Worm (Caenorhabditis elegans): ENCODE results near the gene nhr-239.

The nhr-239 gene

DNA sequence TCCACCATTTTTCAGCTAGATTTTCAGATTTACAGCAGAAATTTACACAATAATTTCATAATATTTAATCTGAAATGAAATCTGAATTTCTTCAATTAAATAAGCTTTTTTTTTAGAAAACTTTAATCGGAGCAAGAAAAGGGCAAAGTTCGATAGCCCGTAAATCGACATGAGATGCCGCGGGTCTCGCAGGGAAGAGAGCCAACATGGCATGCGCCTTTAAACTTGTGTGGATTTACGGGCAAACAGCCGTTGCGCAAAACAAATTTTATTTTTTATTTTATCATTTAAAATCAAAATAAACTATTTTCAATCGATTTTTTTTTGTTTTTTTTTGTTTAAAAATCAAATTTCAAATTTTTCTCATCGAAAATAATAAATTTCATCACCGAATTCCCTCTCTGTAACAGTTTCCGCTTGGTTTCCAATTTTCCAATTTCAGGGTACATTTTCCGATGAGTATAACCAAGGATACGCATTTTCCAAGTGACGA is 32.8 kb upstream of the nhr-239 start, which contains the start of the genes Y54F10AM.15, rbc-2 and ndua-8 (continued):
- TF ChIP-seq aly-2 (tag; optimal IDR thresholded peaks at IDR 0.05), result no peak
- TF ChIP-seq gmeb-1 (tag; optimal IDR thresholded peaks at IDR 0.05), result peak; percentile 91

DNA sequence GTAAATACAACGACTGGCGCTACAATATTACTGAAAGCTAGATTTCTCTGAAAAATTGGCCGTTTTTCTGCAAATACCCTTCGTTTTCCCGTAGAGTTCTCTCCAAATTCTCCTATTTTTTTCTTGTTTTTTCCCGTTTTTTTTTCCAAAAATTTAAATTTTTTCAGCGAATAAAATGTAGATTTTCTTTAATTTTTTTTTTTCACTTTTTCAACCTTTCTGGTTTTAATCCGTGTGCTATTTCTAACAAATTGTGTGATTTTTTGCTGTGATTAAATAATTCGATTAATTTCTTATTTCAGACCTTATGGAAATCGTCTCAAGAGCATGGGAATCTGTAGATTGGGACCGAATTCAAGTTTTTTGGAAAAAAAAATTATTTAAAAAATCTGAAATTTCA is 31.2 kb upstream of the nhr-239 start, which contains the start of gene cone-1:
Gene cone-1 (plus strand): TSS at position 301 of the 400 bp plus-strand sequence.
- TF ChIP-seq C34F6.9 (tag; optimal IDR thresholded peaks at IDR 0.05) (no peak), peb-1 (tag; optimal IDR thresholded peaks at IDR 0.05) (no peak), mbf-1 (tag; optimal IDR thresholded peaks at IDR 0.05) (no peak), snpc-4 (tag; optimal IDR thresholded peaks at IDR 0.05) (no peak), ztf-1 (GFP tag; conservative IDR thresholded peaks at IDR 0.05) (no peak), nhr-6 (tag; optimal IDR thresholded peaks at IDR 0.05) (no peak), R02D3.7 (tag; optimal IDR thresholded peaks at IDR 0.05) (no peak), zag-1 (tag; optimal IDR thresholded peaks at IDR 0.05) (no peak), skn-1 (tag; optimal IDR thresholded peaks at IDR 0.05) (no peak), lsy-2 (tag; optimal IDR thresholded peaks at IDR 0.05) (no peak), nhr-10 (tag; optimal IDR thresholded peaks at IDR 0.05) (no peak), dmd-4 (tag; optimal IDR thresholded peaks at IDR 0.05) (no peak), F13H6.1 (tag; optimal IDR thresholded peaks at IDR 0.05) (no peak), sma-9 (GFP tag; optimal IDR thresholded peaks at IDR 0.05) (no peak), sma-9 (tag; optimal IDR thresholded peaks at IDR 0.05) (no peak), aly-2 (tag; optimal IDR thresholded peaks at IDR 0.05) (no peak), sma-3 (GFP tag; optimal IDR thresholded peaks at IDR 0.05) (no peak), sem-4 (tag; optimal IDR thresholded peaks at IDR 0.05) (no peak)

DNA sequence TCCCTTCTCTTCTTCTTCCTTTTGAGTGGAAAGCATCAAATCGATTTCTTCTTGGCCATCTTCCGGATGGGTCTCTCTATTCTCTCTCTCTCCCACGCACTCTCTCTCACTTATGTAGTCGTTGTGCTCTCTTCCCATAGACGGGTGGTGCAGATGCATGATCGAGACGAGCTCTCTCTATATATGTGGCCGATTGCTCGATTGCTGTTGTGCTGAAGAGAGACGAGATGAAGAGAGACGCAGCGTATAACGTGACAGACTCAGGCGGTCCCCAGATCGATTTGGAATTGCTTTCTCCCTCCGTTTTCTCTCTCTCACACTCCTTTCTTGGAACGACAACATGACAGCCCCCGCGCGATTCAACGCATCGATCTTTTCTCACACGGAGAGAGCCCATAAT is 28.8 kb upstream of the nhr-239 start:
- TF ChIP-seq dmd-4 (tag; optimal IDR thresholded peaks at IDR 0.05) (no peak), lin-11 (tag; optimal IDR thresholded peaks at IDR 0.05) (peak; percentile 73), unc-62 (GFP tag; optimal IDR thresholded peaks at IDR 0.05) (no peak), alr-1 (tag; optimal IDR thresholded peaks at IDR 0.05) (no peak), nhr-6 (tag; optimal IDR thresholded peaks at IDR 0.05) (no peak), C34F6.9 (tag; optimal IDR thresholded peaks at IDR 0.05) (peak; percentile 87), skn-1 (tag; optimal IDR thresholded peaks at IDR 0.05) (no peak), nhr-129 (tag; optimal IDR thresholded peaks at IDR 0.05) (peak; percentile 61), sma-3 (GFP tag; optimal IDR thresholded peaks at IDR 0.05) (no peak), elt-1 (tag; optimal IDR thresholded peaks at IDR 0.05) (no peak), lsy-2 (tag; optimal IDR thresholded peaks at IDR 0.05) (peak in 1 of 2 experiments; percentile 54), nhr-77 (tag; optimal IDR thresholded peaks at IDR 0.05) (no peak), blmp-1 (tag; optimal IDR thresholded peaks at IDR 0.05; ENCODE audit: insufficient read depth) (no peak), mbf-1 (tag; optimal IDR thresholded peaks at IDR 0.05) (no peak), zag-1 (tag; optimal IDR thresholded peaks at IDR 0.05) (peak; percentile 69), unc-39 (tag; optimal IDR thresholded peaks at IDR 0.05) (no peak), crh-2 (tag; optimal IDR thresholded peaks at IDR 0.05) (peak; percentile 43), ztf-4 (tag; optimal IDR thresholded peaks at IDR 0.05) (no peak), nhr-237 (tag; optimal IDR thresholded peaks at IDR 0.05) (no peak), Y55F3AM.14 (GFP tag; optimal IDR thresholded peaks at IDR 0.05) (no peak), ZK546.5 (tag; optimal IDR thresholded peaks at IDR 0.05) (no peak), mdl-1 (tag; optimal IDR thresholded peaks at IDR 0.05) (peak in 1 of 2 experiments; percentile 41), snpc-4 (tag; optimal IDR thresholded peaks at IDR 0.05) (no peak), lin-13 (GFP tag; optimal IDR thresholded peaks at IDR 0.05) (peak; percentile 48), nhr-10 (tag; optimal IDR thresholded peaks at IDR 0.05) (no peak), nhr-23 (tag; optimal IDR thresholded peaks at IDR 0.05) (no peak), aly-2 (tag; optimal IDR thresholded peaks at IDR 0.05) (no peak), fos-1 (tag; optimal IDR thresholded peaks at IDR 0.05) (no peak), sma-9 (GFP tag; optimal IDR thresholded peaks at IDR 0.05) (no peak), sma-9 (tag; optimal IDR thresholded peaks at IDR 0.05) (no peak), peb-1 (tag; optimal IDR thresholded peaks at IDR 0.05) (no peak), mab-5 (tag; optimal IDR thresholded peaks at IDR 0.05) (peak; percentile 54), nhr-11 (tag; optimal IDR thresholded peaks at IDR 0.05) (no peak), ama-1 (optimal IDR thresholded peaks at IDR 0.05) (no peak), ceh-82 (tag; optimal IDR thresholded peaks at IDR 0.05) (no peak), unc-55 (GFP tag; optimal IDR thresholded peaks at IDR 0.05) (peak; percentile 56), sem-4 (tag; optimal IDR thresholded peaks at IDR 0.05) (no peak), F13H6.1 (tag; optimal IDR thresholded peaks at IDR 0.05) (no peak), ceh-16 (tag; optimal IDR thresholded peaks at IDR 0.05) (no peak)

Measured in whole organism, L2 larva.